Worm (Caenorhabditis elegans) whole organism, young adult: ENCODE data around the gene T26E4.3.

Experiments
- Y53F4B.3 ChIP-seq: fragments of 200-800 bp; sonication (Bioruptor generic); IDR thresholded peaks from 2 replicates; pipeline ENCODE4 v1.3.6; 2022; ENCODE audit warnings: missing genetic modification reagents, missing genetic modification characterization, missing compliant biosample characterization
- Y95B8A.8 ChIP-seq: fragments of 200-800 bp; sonication (Bioruptor generic); IDR thresholded peaks from 2 replicates; pipeline ENCODE4 v1.3.6; 2022; ENCODE audit warnings: missing genetic modification reagents, missing genetic modification characterization, missing compliant biosample characterization
- ama-1 ChIP-seq, 3 experiments: fragments of 150-350 bp in 1 of 3; sonication (generic microtip) in 2 of 3; optimal IDR thresholded peaks; 2 replicates each; lab custom pipeline; 2014 to 2018; ENCODE audit warnings: missing biosample characterization in 2 of 3, missing genetic modification characterization in 2 of 3, missing genetic modification reagents in 2 of 3
- bed-1 ChIP-seq: fragments of 200-800 bp; sonication (Bioruptor generic); IDR thresholded peaks from 2 replicates; pipeline ENCODE4 v1.3.6; 2022; ENCODE audit warnings: missing genetic modification reagents, missing genetic modification characterization, missing compliant biosample characterization
- dpl-1 ChIP-seq: fragments of 150-350 bp; optimal IDR thresholded peaks from 2 replicates; lab custom pipeline; 2014; ENCODE audit warnings: missing biosample characterization, missing genetic modification reagents, missing genetic modification characterization
- egl-18 ChIP-seq: fragments of 200-800 bp; sonication (Bioruptor generic); IDR thresholded peaks from 2 replicates; pipeline ENCODE4 v1.3.6; 2022; ENCODE audit warnings: missing genetic modification reagents, missing genetic modification characterization, missing compliant biosample characterization
- him-1 ChIP-seq: sonication (generic microtip); optimal IDR thresholded peaks from 2 replicates; lab custom pipeline; 2016; ENCODE audit warnings: missing genotype, missing genetic modification reagents, missing genetic modification characterization, missing compliant biosample characterization
- hsf-1 ChIP-seq: fragments of 200-800 bp; sonication (Bioruptor generic); IDR thresholded peaks from 2 replicates; pipeline ENCODE4 v1.3.6; 2022; ENCODE audit warnings: missing genetic modification reagents, missing genetic modification characterization, missing compliant biosample characterization
- pbrm-1 ChIP-seq: fragments of 200-800 bp; sonication (Bioruptor generic); IDR thresholded peaks from 2 replicates; pipeline ENCODE4 v1.3.6; 2022; ENCODE audit warnings: missing genetic modification reagents, missing genetic modification characterization, missing compliant biosample characterization
- snpc-4 ChIP-seq, 5 experiments: fragments of 150-350 bp in 1 of 5; sonication (generic microtip) in 4 of 5; optimal IDR thresholded peaks; 2 replicates each; lab custom pipeline; 2014 to 2018; ENCODE audit warnings: missing genetic modification characterization in 5 of 5, missing biosample characterization in 3 of 5, antibody characterized with exemption in 2 of 5, mild to moderate bottlenecking in 2 of 5, missing compliant biosample characterization in 2 of 5, missing genotype in 2 of 5, moderate library complexity in 2 of 5, missing genetic modification reagents in 1 of 5

DNA sequence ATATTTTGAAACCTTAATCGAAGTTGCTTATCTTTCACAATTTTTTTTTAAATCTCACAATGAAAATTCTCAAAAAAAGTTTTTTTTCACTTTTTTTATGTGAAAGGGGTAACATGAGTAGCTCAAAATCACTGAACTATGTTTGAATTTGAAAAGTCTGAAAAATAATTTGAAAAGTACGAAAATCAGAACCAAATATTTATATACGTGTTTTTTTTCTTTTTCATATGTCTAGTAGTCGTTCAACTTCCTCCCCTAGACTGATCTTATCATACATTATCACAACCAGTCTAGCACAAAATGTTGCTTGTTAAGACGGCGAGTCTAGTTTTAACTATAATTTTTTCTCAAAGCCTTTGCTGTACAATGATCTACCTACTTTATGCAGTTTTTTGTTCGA, 38.8 kb downstream of the T26E4.3 start, which contains the start of gene srbc-49:
- TF ChIP-seq him-1 (tag; lab: Kevin White, UChicago) (no peak), dpl-1 (no peak), pbrm-1 (GFP tag; lab: Robert Waterston, UW) (no peak), bed-1 (GFP tag; lab: Robert Waterston, UW) (no peak), Y95B8A.8 (GFP tag; lab: Robert Waterston, UW) (no peak), ama-1 (optimal IDR thresholded peaks at IDR 0.05; lab: Kevin White, UChicago) (no peak), ama-1 (GFP tag; optimal IDR thresholded peaks at IDR 0.05; lab: Kevin White, UChicago) (no peak), snpc-4 (GFP tag; optimal IDR thresholded peaks at IDR 0.05; lab: Kevin White, UChicago) (no peak), snpc-4 (tag; optimal IDR thresholded peaks at IDR 0.05; lab: Kevin White, UChicago) (no peak), egl-18 (GFP tag; lab: Robert Waterston, UW) (no peak), Y53F4B.3 (no peak), hsf-1 (GFP tag; lab: Robert Waterston, UW) (no peak)
